Worm (Caenorhabditis elegans): Measurements from ENCODE around the gene C50B6.3.

The C50B6.3 gene

ce11 chrV:13342235-13342634, 28.9 kb downstream of the C50B6.3 start:
- TF ChIP-seq ets-7 (tag; optimal IDR thresholded peaks at IDR 0.05) (no peak), ceh-13 (GFP tag; optimal IDR thresholded peaks at IDR 0.05) (no peak), F13C5.2 (tag; optimal IDR thresholded peaks at IDR 0.05) (no peak), tbx-11 (GFP tag; IDR thresholded peaks at IDR 0.05) (no peak), B0310.2 (tag; optimal IDR thresholded peaks at IDR 0.05) (no peak), ceh-36 (tag; optimal IDR thresholded peaks at IDR 0.05) (no peak), tra-4 (tag; optimal IDR thresholded peaks at IDR 0.05) (no peak)

ce11 chrV:13345867-13346328, 32.5 kb downstream of the C50B6.3 start, which contains the start of gene twk-43:
Gene twk-43, plus strand, starts transcription at chrV:13346278.
- TF ChIP-seq tbx-37 (GFP tag; conservative IDR thresholded peaks at IDR 0.05) (no peak), B0310.2 (tag; optimal IDR thresholded peaks at IDR 0.05) (no peak), flt-1 (GFP tag; IDR thresholded peaks at IDR 0.05) (no peak), ets-7 (tag; optimal IDR thresholded peaks at IDR 0.05) (no peak), tra-4 (tag; optimal IDR thresholded peaks at IDR 0.05) (no peak), ceh-13 (GFP tag; optimal IDR thresholded peaks at IDR 0.05) (no peak), ceh-36 (tag; optimal IDR thresholded peaks at IDR 0.05) (no peak)

ce11 chrV:13350302-13350701, 36.9 kb downstream of the C50B6.3 start:
- TF ChIP-seq hmg-4 (GFP tag; optimal IDR thresholded peaks at IDR 0.05) = no peak

ce11 chrV:13351773-13352172, 38.4 kb downstream of the C50B6.3 start:
- TF ChIP-seq ceh-13 (GFP tag; optimal IDR thresholded peaks at IDR 0.05) (no peak), B0310.2 (tag; optimal IDR thresholded peaks at IDR 0.05) (no peak), flt-1 (GFP tag; IDR thresholded peaks at IDR 0.05) (no peak), ceh-36 (tag; optimal IDR thresholded peaks at IDR 0.05) (no peak)

ce11 chrV:13352415-13352814, 39.0 kb downstream of the C50B6.3 start:
- TF ChIP-seq B0310.2 (tag; optimal IDR thresholded peaks at IDR 0.05) (no peak), tbx-37 (GFP tag; conservative IDR thresholded peaks at IDR 0.05) (no peak), sea-1 (GFP tag; conservative IDR thresholded peaks at IDR 0.05) (no peak), flt-1 (GFP tag; IDR thresholded peaks at IDR 0.05) (no peak), ceh-13 (GFP tag; optimal IDR thresholded peaks at IDR 0.05) (no peak), hmg-4 (GFP tag; optimal IDR thresholded peaks at IDR 0.05) (no peak), ama-1 (optimal IDR thresholded peaks at IDR 0.05) (no peak), tbx-11 (GFP tag; IDR thresholded peaks at IDR 0.05) (no peak), scrt-1 (GFP tag; IDR thresholded peaks at IDR 0.05) (no peak), ceh-36 (tag; optimal IDR thresholded peaks at IDR 0.05) (no peak), hmbx-1 (tag; optimal IDR thresholded peaks at IDR 0.05) (no peak), pes-1 (GFP tag; IDR thresholded peaks at IDR 0.05) (no peak), F13C5.2 (tag; optimal IDR thresholded peaks at IDR 0.05) (no peak), tra-4 (tag; optimal IDR thresholded peaks at IDR 0.05) (no peak), aly-1 (tag; optimal IDR thresholded peaks at IDR 0.05) (no peak), ets-7 (tag; optimal IDR thresholded peaks at IDR 0.05) (no peak), hnd-1 (tag; optimal IDR thresholded peaks at IDR 0.05) (no peak)

ce11 chrV:13356210-13356609, 42.8 kb downstream of the C50B6.3 start:
- no peak for TF ChIP-seq hmbx-1 (tag; optimal IDR thresholded peaks at IDR 0.05)
- no peak for TF ChIP-seq flt-1 (GFP tag; IDR thresholded peaks at IDR 0.05)
- no peak for TF ChIP-seq pes-1 (GFP tag; IDR thresholded peaks at IDR 0.05)
- TF ChIP-seq F13C5.2 (tag; optimal IDR thresholded peaks at IDR 0.05) = no peak
- TF ChIP-seq hmg-4 (GFP tag; optimal IDR thresholded peaks at IDR 0.05) = no peak
- no peak for TF ChIP-seq ets-7 (tag; optimal IDR thresholded peaks at IDR 0.05)
- TF ChIP-seq tra-4 (tag; optimal IDR thresholded peaks at IDR 0.05) = no peak
- no peak for TF ChIP-seq tbx-11 (GFP tag; IDR thresholded peaks at IDR 0.05)
- no peak for TF ChIP-seq aly-1 (tag; optimal IDR thresholded peaks at IDR 0.05)
- TF ChIP-seq ceh-13 (GFP tag; optimal IDR thresholded peaks at IDR 0.05) = no peak
- TF ChIP-seq ama-1 (optimal IDR thresholded peaks at IDR 0.05) = no peak
- TF ChIP-seq sea-1 (GFP tag; conservative IDR thresholded peaks at IDR 0.05) = no peak
- no peak for TF ChIP-seq ceh-36 (tag; optimal IDR thresholded peaks at IDR 0.05)
- no peak for TF ChIP-seq tbx-37 (GFP tag; conservative IDR thresholded peaks at IDR 0.05)
- TF ChIP-seq B0310.2 (tag; optimal IDR thresholded peaks at IDR 0.05) = no peak
- TF ChIP-seq scrt-1 (GFP tag; IDR thresholded peaks at IDR 0.05) = no peak
- TF ChIP-seq hnd-1 (tag; optimal IDR thresholded peaks at IDR 0.05) = no peak

ce11 chrV:13357652-13358281, 44.4 kb downstream of the C50B6.3 start, which contains the start of gene F32H5.1:
Gene F32H5.1, minus strand, starts transcription at chrV:13358037.
- no peak for TF ChIP-seq hnd-1 (tag; optimal IDR thresholded peaks at IDR 0.05)
- no peak for TF ChIP-seq scrt-1 (GFP tag; IDR thresholded peaks at IDR 0.05)
- TF ChIP-seq tra-4 (tag; optimal IDR thresholded peaks at IDR 0.05) = no peak
- no peak for TF ChIP-seq ama-1 (optimal IDR thresholded peaks at IDR 0.05)
- TF ChIP-seq ceh-13 (GFP tag; optimal IDR thresholded peaks at IDR 0.05) = no peak
- no peak for TF ChIP-seq tbx-37 (GFP tag; conservative IDR thresholded peaks at IDR 0.05)
- TF ChIP-seq ets-7 (tag; optimal IDR thresholded peaks at IDR 0.05) = no peak
- TF ChIP-seq aly-1 (tag; optimal IDR thresholded peaks at IDR 0.05) = no peak
- TF ChIP-seq tbx-11 (GFP tag; IDR thresholded peaks at IDR 0.05) = no peak
- TF ChIP-seq hmbx-1 (tag; optimal IDR thresholded peaks at IDR 0.05) = no peak
- TF ChIP-seq F13C5.2 (tag; optimal IDR thresholded peaks at IDR 0.05) = no peak
- no peak for TF ChIP-seq hmg-4 (GFP tag; optimal IDR thresholded peaks at IDR 0.05)
- TF ChIP-seq pes-1 (GFP tag; IDR thresholded peaks at IDR 0.05) = no peak
- TF ChIP-seq flt-1 (GFP tag; IDR thresholded peaks at IDR 0.05) = no peak
- no peak for TF ChIP-seq ceh-36 (tag; optimal IDR thresholded peaks at IDR 0.05)
- no peak for TF ChIP-seq B0310.2 (tag; optimal IDR thresholded peaks at IDR 0.05)
- no peak for TF ChIP-seq sea-1 (GFP tag; conservative IDR thresholded peaks at IDR 0.05)
